Fruit fly (Drosophila melanogaster) S2 (cell line): ENCODE results near the gene Fam92.

Source experiments
- CG8478 ChIP-seq: fragments of >200 bp; optimal IDR thresholded peaks from 2 replicates; lab custom pipeline; 2018
- CTCF ChIP-seq, 2 experiments: fragments of >200 bp; optimal IDR thresholded peaks; 2 replicates each; lab custom pipeline; 2018

dm6 chr2L:12457715-12458114 lies 33.0 kb downstream of the Fam92 start:
- TF ChIP-seq CTCF (optimal IDR thresholded peaks at IDR 0.05; lab: Kevin White, UChicago) (no peak), CG8478 (lab: Kevin White, UChicago) (no peak)
